Worm (Caenorhabditis elegans): ENCODE results near the gene hpo-30.

Gene hpo-30

ce11 chrV:12343419-12343969 lies 33.3 kb upstream of the hpo-30 start, which contains the start of gene tomm-20 (continued):
- no peak for TF ChIP-seq zfh-2 (GFP tag; conservative IDR thresholded peaks at IDR 0.05)
- no peak for TF ChIP-seq Y95B8A.8 (GFP tag; IDR thresholded peaks at IDR 0.05)
- no peak for TF ChIP-seq sptf-2 (GFP tag; optimal IDR thresholded peaks at IDR 0.05)
- no peak for TF ChIP-seq F39B2.1 (GFP tag; IDR thresholded peaks at IDR 0.05)
- no peak for TF ChIP-seq ztf-3 (GFP tag; optimal IDR thresholded peaks at IDR 0.05)
- no peak for TF ChIP-seq ceh-40 (GFP tag; IDR thresholded peaks at IDR 0.05)
- no peak for TF ChIP-seq hlh-26 (GFP tag; conservative IDR thresholded peaks at IDR 0.05)
- peak; percentile 38 for TF ChIP-seq hrde-1 (tag; optimal IDR thresholded peaks at IDR 0.05; ENCODE audit: borderline replicate concordance)
- no peak for TF ChIP-seq lin-26 (GFP tag; IDR thresholded peaks at IDR 0.05)
- TF ChIP-seq egrh-3 (GFP tag; IDR thresholded peaks at IDR 0.05) = no peak
- peak; percentile 90 for TF ChIP-seq mcd-1 (GFP tag; IDR thresholded peaks at IDR 0.05)
- TF ChIP-seq nhr-80 (tag; optimal IDR thresholded peaks at IDR 0.05) = peak; percentile 58
- TF ChIP-seq ceh-27 (GFP tag; optimal IDR thresholded peaks at IDR 0.05) = peak; percentile 71
- peak; percentile 39 for TF ChIP-seq B0035.1 (tag; optimal IDR thresholded peaks at IDR 0.05)
- TF ChIP-seq F33H1.4 (GFP tag; IDR thresholded peaks at IDR 0.05) = peak; percentile 73
- TF ChIP-seq hlh-12 (tag; optimal IDR thresholded peaks at IDR 0.05) = no peak
- no peak for TF ChIP-seq let-526 (GFP tag; IDR thresholded peaks at IDR 0.05)
- TF ChIP-seq lir-1 (GFP tag; conservative IDR thresholded peaks at IDR 0.05) = peak; percentile 77
- TF ChIP-seq rec-8 (tag; optimal IDR thresholded peaks at IDR 0.05) = no peak
- TF ChIP-seq ceh-91 (GFP tag; IDR thresholded peaks at IDR 0.05) = peak; percentile 10; the same call in 1 of the 2 replicates
- TF ChIP-seq snpc-1.3 (tag; optimal IDR thresholded peaks at IDR 0.05; ENCODE audit: insufficient read depth) = peak; percentile 38
- TF ChIP-seq fkh-3 (tag; optimal IDR thresholded peaks at IDR 0.05) = no peak
- peak; percentile 56 for TF ChIP-seq F49E8.2 (tag; optimal IDR thresholded peaks at IDR 0.05; ENCODE audit: insufficient read depth)
- peak; percentile 78 for TF ChIP-seq B0336.3 (GFP tag; IDR thresholded peaks at IDR 0.05)
- peak; percentile 47 for TF ChIP-seq snpc-4 (GFP tag; optimal IDR thresholded peaks at IDR 0.05)
- TF ChIP-seq snpc-4 (tag; optimal IDR thresholded peaks at IDR 0.05) = peak; percentile 77 to 85 (median 78)
- peak; percentile 74 for TF ChIP-seq hmg-1.2 (GFP tag; IDR thresholded peaks at IDR 0.05)
- TF ChIP-seq lin-54 (GFP tag; optimal IDR thresholded peaks at IDR 0.05) = peak; percentile 98
- peak; percentile 84 for TF ChIP-seq Y56A3A.18 (GFP tag; IDR thresholded peaks at IDR 0.05)
- TF ChIP-seq repo-1 (tag; optimal IDR thresholded peaks at IDR 0.05) = peak; percentile 83

- TF ChIP-seq athp-1 (tag; optimal IDR thresholded peaks at IDR 0.05) = no peak
- TF ChIP-seq tbp1 (GFP tag; optimal IDR thresholded peaks at IDR 0.05) = no peak
- no peak for TF ChIP-seq F33H1.4 (GFP tag; IDR thresholded peaks at IDR 0.05)
- TF ChIP-seq K11D2.4 (GFP tag; IDR thresholded peaks at IDR 0.05) = no peak
- TF ChIP-seq rcor-1 (GFP tag; IDR thresholded peaks at IDR 0.05) = no peak
- no peak for TF ChIP-seq egrh-3 (GFP tag; IDR thresholded peaks at IDR 0.05)
- no peak for TF ChIP-seq nfya-2 (GFP tag; IDR thresholded peaks at IDR 0.05)
- no peak for TF ChIP-seq akir-1 (GFP tag; optimal IDR thresholded peaks at IDR 0.05)
- TF ChIP-seq mes-4 (tag; optimal IDR thresholded peaks at IDR 0.05) = no peak
- no peak for TF ChIP-seq D2030.7 (GFP tag; IDR thresholded peaks at IDR 0.05)
- no peak for TF ChIP-seq B0019.2 (GFP tag; conservative IDR thresholded peaks at IDR 0.05)
Measured at ce11 chrV:12337894-12338293, 27.7 kb upstream of the hpo-30 start, which contains the start of gene twk-13. twk-13 (minus strand) TSS chrV:12337994.
